Worm (Caenorhabditis elegans) whole organism, L3 larva: ENCODE results near the gene B0250.5.

Experiments
- R02D3.7 ChIP-seq: fragments of 150-350 bp; optimal IDR thresholded peaks from 2 replicates; lab custom pipeline; 2014; ENCODE audit warnings: missing biosample characterization, missing genetic modification characterization
- ZK546.5 ChIP-seq: sonication (generic microtip); optimal IDR thresholded peaks from 2 replicates; lab custom pipeline; 2017; ENCODE audit warnings: missing biosample characterization, missing genetic modification characterization
- egl-5 ChIP-seq: fragments of 150-350 bp; optimal IDR thresholded peaks from 2 replicates; lab custom pipeline; 2017; ENCODE audit warnings: missing biosample characterization, missing genetic modification reagents, missing genetic modification characterization, inconsistent platforms
- nhr-11 ChIP-seq: fragments of 150-350 bp; optimal IDR thresholded peaks from 2 replicates; lab custom pipeline; 2014; ENCODE audit warnings: missing biosample characterization, missing genetic modification characterization
- nhr-77 ChIP-seq: fragments of 150-350 bp; optimal IDR thresholded peaks from 2 replicates; lab custom pipeline; 2014; ENCODE audit warnings: missing biosample characterization, missing genetic modification characterization
- pha-4 ChIP-seq: fragments of 150-350 bp; optimal IDR thresholded peaks from 2 replicates; lab custom pipeline; 2014; ENCODE audit warnings: missing biosample characterization, missing genetic modification reagents, missing genetic modification characterization
- ztf-11 ChIP-seq: fragments of 150-350 bp; optimal IDR thresholded peaks from 2 replicates; lab custom pipeline; 2014; ENCODE audit warnings: missing biosample characterization, missing genetic modification characterization

- TF ChIP-seq egl-5 (tag; lab: Kevin White, UChicago) (no peak), pha-4 (tag; lab: Kevin White, UChicago) (no peak), ztf-11 (no peak), R02D3.7 (tag; lab: Kevin White, UChicago) (no peak), nhr-77 (tag; lab: Kevin White, UChicago) (no peak), ZK546.5 (tag; lab: Kevin White, UChicago) (no peak), nhr-11 (tag; lab: Kevin White, UChicago) (no peak)
Measured at ce11 chrV:20499642-20500041, 5.9 kb downstream of the B0250.5 start.
